Fruit fly (Drosophila melanogaster) whole organism, prepupa: Measurements from ENCODE around the gene Fum2.

Experiments used
- Blimp-1 ChIP-seq: fragments of 200-800 bp; sonication (Bioruptor generic); optimal IDR thresholded peaks from 3 replicates; lab custom pipeline; 2017; ENCODE audit warnings: missing biosample characterization, missing genetic modification characterization, mild to moderate bottlenecking, moderate library complexity, missing genetic modification reagents
- CG10631 ChIP-seq: fragments of 200-800 bp; sonication (Bioruptor generic); optimal IDR thresholded peaks from 2 replicates; lab custom pipeline; 2016; ENCODE audit warnings: missing biosample characterization, missing genetic modification characterization
- CG10669 ChIP-seq: fragments of 200-800 bp; sonication (Bioruptor generic); optimal IDR thresholded peaks from 3 replicates; lab custom pipeline; 2018; ENCODE audit warnings: missing biosample characterization, mild to moderate bottlenecking, missing genetic modification characterization, moderate library complexity
- CG11902 ChIP-seq: fragments of 200-800 bp; sonication (Bioruptor generic); optimal IDR thresholded peaks from 3 replicates; lab custom pipeline; 2016; ENCODE audit warnings: missing biosample characterization, missing genetic modification characterization
- CG15336 ChIP-seq: fragments of 200-800 bp; sonication (Bioruptor generic); IDR thresholded peaks from 2 replicates; pipeline ENCODE4 v1.3.6; 2022; ENCODE audit warnings: missing biosample characterization, missing genetic modification characterization
- CG1621 ChIP-seq: fragments of 200-800 bp; sonication (Bioruptor generic); optimal IDR thresholded peaks from 3 replicates; lab custom pipeline; 2018; ENCODE audit warnings: missing biosample characterization, mild to moderate bottlenecking, missing genetic modification characterization
- CG16779 ChIP-seq: fragments of 200-800 bp; sonication (Bioruptor generic); optimal IDR thresholded peaks from 3 replicates; lab custom pipeline; 2017; ENCODE audit warnings: missing biosample characterization, mild to moderate bottlenecking, missing genetic modification characterization
- CG3032 ChIP-seq: fragments of 200-800 bp; optimal IDR thresholded peaks from 2 replicates; lab custom pipeline; 2019; ENCODE audit warnings: missing biosample characterization, mild to moderate bottlenecking, missing genetic modification characterization, moderate library complexity
- CG31627 ChIP-seq: fragments of 200-800 bp; sonication (Bioruptor generic); optimal IDR thresholded peaks from 3 replicates; lab custom pipeline; 2016; ENCODE audit warnings: missing biosample characterization, missing genetic modification characterization
- CG32006 ChIP-seq: fragments of 200-800 bp; sonication (Bioruptor generic); optimal IDR thresholded peaks from 3 replicates; lab custom pipeline; 2017; ENCODE audit warnings: missing biosample characterization, mild to moderate bottlenecking, missing genetic modification characterization
- CG34406 ChIP-seq: fragments of 200-800 bp; sonication (Bioruptor generic); optimal IDR thresholded peaks from 3 replicates; lab custom pipeline; 2016; ENCODE audit warnings: missing biosample characterization, missing genetic modification characterization
- CG3919 ChIP-seq: fragments of 200-800 bp; sonication (Bioruptor generic); optimal IDR thresholded peaks from 3 replicates; lab custom pipeline; 2016; ENCODE audit warnings: missing biosample characterization, missing genetic modification characterization
- CG6163 ChIP-seq: fragments of 200-800 bp; sonication (Bioruptor generic); IDR thresholded peaks from 3 replicates; pipeline ENCODE4 v1.3.6; 2022; ENCODE audit warnings: missing biosample characterization, missing genetic modification characterization
- CG6276 ChIP-seq: fragments of 200-800 bp; sonication (Bioruptor generic); optimal IDR thresholded peaks from 2 replicates; lab custom pipeline; 2017; ENCODE audit warnings: missing biosample characterization, mild to moderate bottlenecking, missing genetic modification characterization
- CG6792 ChIP-seq: fragments of 200-800 bp; sonication (Bioruptor generic); optimal IDR thresholded peaks from 3 replicates; lab custom pipeline; 2016; ENCODE audit warnings: missing biosample characterization, missing genetic modification characterization
- CG6808 ChIP-seq: fragments of 200-800 bp; sonication (Bioruptor generic); optimal IDR thresholded peaks from 3 replicates; lab custom pipeline; 2017; ENCODE audit warnings: missing biosample characterization, missing genetic modification characterization, mild to moderate bottlenecking, moderate library complexity, missing genetic modification reagents
- CG6854 ChIP-seq: fragments of 200-800 bp; sonication (Bioruptor generic); optimal IDR thresholded peaks from 2 replicates; lab custom pipeline; 2017; ENCODE audit warnings: missing biosample characterization, mild to moderate bottlenecking, missing genetic modification characterization
- CG7368 ChIP-seq: fragments of 200-800 bp; sonication (Bioruptor generic); optimal IDR thresholded peaks from 3 replicates; lab custom pipeline; 2016; ENCODE audit warnings: missing biosample characterization, missing genetic modification characterization
- CG8119 ChIP-seq: fragments of 200-800 bp; sonication (Bioruptor generic); IDR thresholded peaks from 3 replicates; pipeline ENCODE4 v1.3.6; 2022; ENCODE audit warnings: missing biosample characterization, missing genetic modification characterization
- CG8632 ChIP-seq: fragments of 200-800 bp; sonication (Bioruptor generic); optimal IDR thresholded peaks from 3 replicates; lab custom pipeline; 2016; ENCODE audit warnings: missing biosample characterization, missing genetic modification characterization
- CG9139 ChIP-seq: fragments of 200-800 bp; sonication (Bioruptor generic); optimal IDR thresholded peaks from 3 replicates; lab custom pipeline; 2017; ENCODE audit warnings: missing biosample characterization, mild to moderate bottlenecking, missing genetic modification characterization
- Eip75B ChIP-seq: fragments of 200-800 bp; sonication (Bioruptor generic); optimal IDR thresholded peaks from 3 replicates; lab custom pipeline; 2016; ENCODE audit warnings: missing biosample characterization, missing genetic modification characterization
- Eip78C ChIP-seq: fragments of 200-800 bp; sonication (Bioruptor generic); peaks from one replicate; lab custom pipeline; 2016; ENCODE audit warnings: missing biosample characterization, missing genetic modification characterization
- Eip93F ChIP-seq: fragments of 200-800 bp; sonication (Bioruptor generic); optimal IDR thresholded peaks from 2 replicates; lab custom pipeline; 2016; ENCODE audit warnings: missing biosample characterization, mild to moderate bottlenecking, missing genetic modification characterization
- Ets21C ChIP-seq: fragments of 200-800 bp; sonication (Bioruptor generic); optimal IDR thresholded peaks from 3 replicates; lab custom pipeline; 2016; ENCODE audit warnings: missing biosample characterization, missing genetic modification characterization
- Gug ChIP-seq: fragments of 200-800 bp; sonication (Bioruptor generic); IDR thresholded peaks from 2 replicates; pipeline ENCODE4 v1.3.6; 2022; ENCODE audit warnings: missing biosample characterization, missing genetic modification characterization
- Lpt ChIP-seq: fragments of 200-800 bp; sonication (Bioruptor generic); optimal IDR thresholded peaks from 3 replicates; lab custom pipeline; 2016; ENCODE audit warnings: missing biosample characterization, missing genetic modification characterization
- Met ChIP-seq: fragments of 200-800 bp; sonication (Bioruptor generic); optimal IDR thresholded peaks from 3 replicates; lab custom pipeline; 2016; ENCODE audit warnings: missing biosample characterization, missing genetic modification characterization
- Sox14 ChIP-seq: fragments of 200-800 bp; sonication (Bioruptor generic); optimal IDR thresholded peaks from 3 replicates; lab custom pipeline; 2016; ENCODE audit warnings: missing biosample characterization, missing genetic modification characterization
- Sox15 ChIP-seq: fragments of 200-800 bp; sonication (Bioruptor generic); optimal IDR thresholded peaks from 3 replicates; lab custom pipeline; 2016; ENCODE audit warnings: missing biosample characterization, missing genetic modification characterization
- acj6 ChIP-seq: fragments of 200-800 bp; sonication (Bioruptor generic); optimal IDR thresholded peaks from 3 replicates; lab custom pipeline; 2016; ENCODE audit warnings: missing biosample characterization, missing genetic modification characterization
- cyc ChIP-seq: fragments of 200-800 bp; sonication (Bioruptor generic); optimal IDR thresholded peaks from 3 replicates; lab custom pipeline; 2016; ENCODE audit warnings: missing biosample characterization, missing genetic modification characterization
- dac ChIP-seq: fragments of 200-800 bp; sonication (Bioruptor generic); optimal IDR thresholded peaks from 2 replicates; lab custom pipeline; 2017; ENCODE audit warnings: missing biosample characterization, mild to moderate bottlenecking, missing genetic modification characterization
- dsx ChIP-seq: fragments of 200-800 bp; optimal IDR thresholded peaks from 3 replicates; lab custom pipeline; 2019; ENCODE audit warnings: missing biosample characterization, mild to moderate bottlenecking, missing genetic modification characterization, moderate library complexity; ENCODE audit not compliant: poor library complexity, severe bottlenecking
- eg ChIP-seq: fragments of 200-800 bp; sonication (Bioruptor generic); IDR thresholded peaks from 3 replicates; pipeline ENCODE4 v1.3.6; 2022; ENCODE audit warnings: missing biosample characterization, missing genetic modification characterization
- esn ChIP-seq: fragments of 200-800 bp; sonication (Bioruptor generic); optimal IDR thresholded peaks from 2 replicates; lab custom pipeline; 2016; ENCODE audit warnings: missing biosample characterization, mild to moderate bottlenecking, missing genetic modification characterization, moderate library complexity
- fd85E ChIP-seq: fragments of 200-800 bp; sonication (Bioruptor generic); optimal IDR thresholded peaks from 3 replicates; lab custom pipeline; 2016; ENCODE audit warnings: missing biosample characterization, missing genetic modification characterization
- fkh ChIP-seq: fragments of 200-800 bp; sonication (Bioruptor generic); optimal IDR thresholded peaks from 3 replicates; lab custom pipeline; 2017; ENCODE audit warnings: missing biosample characterization, mild to moderate bottlenecking, missing genetic modification characterization, moderate library complexity
- lz ChIP-seq: fragments of 200-800 bp; sonication (Bioruptor generic); optimal IDR thresholded peaks from 3 replicates; lab custom pipeline; 2016; ENCODE audit warnings: missing biosample characterization, missing genetic modification characterization
- net ChIP-seq: fragments of 200-800 bp; sonication (Bioruptor generic); optimal IDR thresholded peaks from 3 replicates; lab custom pipeline; 2016; ENCODE audit warnings: missing biosample characterization, missing genetic modification characterization
- spab ChIP-seq: fragments of 200-800 bp; sonication (Bioruptor generic); optimal IDR thresholded peaks from 2 replicates; lab custom pipeline; 2017; ENCODE audit warnings: missing biosample characterization, mild to moderate bottlenecking, missing genetic modification characterization, missing genetic modification reagents
- ss ChIP-seq, 2 experiments: fragments of 200-800 bp; sonication (Bioruptor generic); optimal IDR thresholded peaks; 2 replicates in 1 of 2; 3 replicates in 1 of 2; lab custom pipeline; 2017 to 2018; ENCODE audit warnings: mild to moderate bottlenecking in 2 of 2, missing biosample characterization in 2 of 2, missing genetic modification characterization in 2 of 2, moderate library complexity in 1 of 2
- topi ChIP-seq: fragments of 200-800 bp; sonication (Bioruptor generic); optimal IDR thresholded peaks from 3 replicates; lab custom pipeline; 2016; ENCODE audit warnings: missing biosample characterization, missing genetic modification characterization
- vri ChIP-seq: fragments of 200-800 bp; sonication (Bioruptor generic); optimal IDR thresholded peaks from 3 replicates; lab custom pipeline; 2016; ENCODE audit warnings: missing biosample characterization, mild to moderate bottlenecking, missing genetic modification characterization

Gene Fum2

dm6 chrX:6677826-6678489 is 3.6 kb upstream of the Fum2 start, which contains the start of gene Fum1:
Fum1 (plus strand) TSS chrX:6678424.
- TF ChIP-seq CG7368 (GFP tag; lab: Kevin White, UChicago) (no peak), CG3032 (peak; percentile 6), CG31627 (GFP tag; lab: Kevin White, UChicago) (peak; percentile 5), acj6 (GFP tag; lab: Kevin White, UChicago) (peak; percentile 12), fkh (GFP tag; lab: Kevin White, UChicago) (peak; percentile 28), lz (GFP tag; lab: Kevin White, UChicago) (peak; percentile 18), Lpt (no peak), CG34406 (GFP tag; lab: Kevin White, UChicago) (no peak), Sox14 (GFP tag; lab: Kevin White, UChicago) (peak; percentile 14), esn (GFP tag; lab: Kevin White, UChicago) (peak; percentile 38), CG8632 (GFP tag; lab: Kevin White, UChicago) (no peak), dsx (GFP tag; lab: Kevin White, UChicago) (no peak), CG9139 (GFP tag; lab: Kevin White, UChicago) (no peak), CG6808 (GFP tag; lab: Kevin White, UChicago) (no peak), CG10669 (GFP tag; lab: Kevin White, UChicago) (no peak), Blimp-1 (GFP tag; lab: Kevin White, UChicago) (no peak), topi (GFP tag; lab: Kevin White, UChicago) (peak; percentile 23), CG11902 (GFP tag; lab: Kevin White, UChicago) (no peak), Sox15 (GFP tag; lab: Kevin White, UChicago) (no peak), vri (GFP tag; lab: Kevin White, UChicago) (peak; percentile 22), CG6854 (GFP tag; lab: Kevin White, UChicago) (no peak), CG15336 (GFP tag; lab: Robert Waterston, UW) (no peak), CG1621 (tag; lab: Kevin White, UChicago) (no peak), CG10631 (GFP tag; lab: Kevin White, UChicago) (no peak), CG6276 (GFP tag; lab: Kevin White, UChicago) (no peak), CG3919 (GFP tag; lab: Kevin White, UChicago) (no peak)

DNA sequence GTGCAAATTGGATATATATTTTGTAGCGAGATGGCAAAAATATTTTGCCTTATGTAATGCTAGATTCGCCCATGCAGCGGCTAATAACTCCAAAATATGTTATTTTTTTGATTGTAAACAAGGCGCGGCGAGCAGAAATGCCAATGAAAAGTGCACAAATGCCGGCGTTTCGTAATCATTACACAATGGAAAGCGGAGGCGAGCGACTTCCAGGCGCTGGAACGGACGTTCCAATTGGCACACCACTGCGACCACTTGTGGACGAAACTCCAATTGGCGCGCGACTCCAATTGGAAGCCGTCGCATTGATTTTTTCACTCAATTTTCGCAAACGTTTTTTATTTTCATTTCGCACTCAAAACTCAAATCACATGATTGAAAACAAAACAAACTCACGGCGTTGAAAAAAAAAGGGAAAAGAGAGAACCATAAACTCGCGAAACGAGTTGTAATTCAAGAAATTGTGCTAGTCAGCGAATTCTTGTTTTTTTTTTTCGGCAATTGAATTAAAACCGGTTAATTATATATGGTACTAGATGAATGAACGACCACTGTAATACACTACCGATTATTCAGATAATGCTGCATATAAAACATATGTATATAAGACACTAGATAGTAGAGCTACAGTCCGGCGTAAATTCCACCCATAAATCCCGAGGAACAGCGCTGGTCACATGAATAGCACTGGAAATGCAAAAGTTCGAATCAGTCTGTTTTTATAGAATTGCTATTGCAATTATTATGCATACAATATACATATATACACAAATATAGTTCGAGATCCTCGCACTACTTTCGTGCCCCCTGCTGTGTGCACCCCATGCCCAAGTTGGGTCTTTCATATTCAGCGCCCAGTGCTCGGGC is 2.7 kb upstream of the Fum2 start, which contains the start of gene ND-ASHI:
Gene ND-ASHI (minus strand): TSS at position 484 of the 867 bp plus-strand sequence.
- TF ChIP-seq Sox15 (GFP tag; lab: Kevin White, UChicago) (peak; percentile 94), dac (peak; percentile 95), cyc (peak; percentile 97), CG7368 (GFP tag; lab: Kevin White, UChicago) (peak; percentile 95), Eip78C (GFP tag; lab: Kevin White, UChicago) (peak; percentile 99), CG15336 (GFP tag; lab: Robert Waterston, UW) (peak; percentile 98), fd85E (GFP tag; lab: Kevin White, UChicago) (peak; percentile 93), CG32006 (GFP tag; lab: Kevin White, UChicago) (peak; percentile 97), lz (GFP tag; lab: Kevin White, UChicago) (peak; percentile 97), CG10631 (GFP tag; lab: Kevin White, UChicago) (peak; percentile 97), CG6163 (GFP tag; lab: Robert Waterston, UW) (peak; percentile 99), Gug (peak; percentile 97), esn (GFP tag; lab: Kevin White, UChicago) (peak; percentile 97), topi (GFP tag; lab: Kevin White, UChicago) (peak; percentile 97), Sox14 (GFP tag; lab: Kevin White, UChicago) (peak; percentile 97), Ets21C (GFP tag; lab: Kevin White, UChicago) (peak; percentile 91), Met (GFP tag; lab: Kevin White, UChicago) (peak; percentile 96), Eip75B (GFP tag; lab: Kevin White, UChicago) (peak; percentile 97), CG8119 (peak; percentile 97), CG16779 (tag; lab: Kevin White, UChicago) (peak; percentile 95), dsx (GFP tag; lab: Kevin White, UChicago) (peak; percentile 94), spab (peak; percentile 96), acj6 (GFP tag; lab: Kevin White, UChicago) (peak; percentile 97), net (peak; percentile 96), CG6276 (GFP tag; lab: Kevin White, UChicago) (peak; percentile 97), CG8632 (GFP tag; lab: Kevin White, UChicago) (peak; percentile 96), eg (GFP tag; lab: Robert Waterston, UW) (peak; percentile 99), CG6808 (GFP tag; lab: Kevin White, UChicago) (peak; percentile 97), CG3919 (GFP tag; lab: Kevin White, UChicago) (peak; percentile 98), Eip93F (peak; percentile 95), CG6792 (GFP tag; lab: Kevin White, UChicago) (peak; percentile 96), ss (GFP tag; optimal IDR thresholded peaks at IDR 0.05; lab: Kevin White, UChicago) (peak; percentile 98)
